Worm (Caenorhabditis elegans): ENCODE data around the gene frm-3.
A peak's percentile ranks its signal among the peaks of the same experiment; 100 is the strongest.

Gene frm-3

DNA sequence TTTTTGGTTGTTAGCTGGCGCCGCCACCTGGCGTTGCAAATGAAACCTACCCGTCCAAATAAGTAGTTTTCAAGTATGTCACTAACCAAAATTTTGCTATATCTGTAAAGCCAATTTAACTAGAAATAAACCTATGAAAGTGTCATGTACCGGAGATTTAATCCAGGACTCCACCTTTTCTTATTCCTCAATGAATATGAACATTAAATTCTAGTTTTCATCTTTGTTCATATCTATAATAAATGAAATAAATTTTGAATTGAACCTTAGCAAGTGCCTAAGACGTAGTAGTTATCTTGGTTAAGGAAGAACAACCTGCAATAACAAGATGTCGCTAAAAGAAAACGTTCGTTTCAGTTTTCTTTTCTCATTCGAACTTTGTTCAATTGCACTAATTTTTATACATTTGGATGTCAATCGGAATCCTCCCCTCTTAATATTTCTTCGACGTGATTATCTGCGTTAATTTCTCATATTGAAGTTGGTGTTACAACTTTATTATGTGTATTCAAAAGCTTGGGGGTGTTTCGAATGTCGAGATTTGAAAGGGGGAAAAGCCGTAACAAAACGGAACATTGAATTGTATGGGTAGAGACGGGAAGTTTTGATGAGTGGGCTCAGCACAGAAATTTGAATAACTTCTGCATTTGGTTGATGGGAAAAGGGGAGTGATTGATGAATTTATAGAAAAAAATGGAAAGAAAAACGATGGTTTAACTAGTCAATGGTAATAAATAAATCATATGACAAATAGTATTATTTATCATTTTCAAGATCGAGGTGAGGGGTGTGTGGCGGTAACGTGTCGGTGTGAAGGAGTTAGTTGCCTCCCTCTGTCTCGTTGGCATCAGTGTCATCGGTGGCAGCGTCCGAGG, 31.2 kb downstream of the frm-3 start:
- no peak for TF ChIP-seq unc-62 (GFP tag; optimal IDR thresholded peaks at IDR 0.05)

DNA sequence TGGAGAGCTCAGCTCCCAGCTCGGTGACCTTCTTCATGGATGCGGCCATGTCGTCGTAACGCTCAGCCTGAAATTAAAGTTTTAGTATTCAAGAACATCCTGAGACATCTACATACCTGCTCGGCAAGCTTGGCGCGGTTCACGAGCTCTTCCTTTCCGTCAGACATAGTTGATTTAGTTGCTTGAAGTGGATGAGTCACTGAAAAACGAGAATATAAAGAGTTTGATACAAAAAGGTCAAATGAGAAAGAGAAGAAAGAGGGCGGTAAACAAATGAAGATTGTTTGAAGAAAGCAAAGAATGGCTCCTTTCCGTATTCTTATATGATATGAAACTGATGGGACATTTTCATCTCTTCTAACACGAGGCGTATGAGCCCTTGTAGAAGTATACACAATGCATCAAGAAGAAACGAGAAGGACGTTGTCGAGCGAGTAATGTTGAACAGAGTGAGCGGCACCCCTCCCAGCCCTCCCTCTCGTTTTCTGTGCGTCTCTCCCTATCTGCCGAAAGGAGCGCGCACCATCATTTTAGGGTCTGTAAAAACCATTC, 33.0 kb downstream of the frm-3 start, which contains the start of gene ftt-2:
Gene ftt-2, minus strand, starts transcription at position 206 of the 552 bp plus-strand sequence.
- TF ChIP-seq unc-62 (GFP tag; optimal IDR thresholded peaks at IDR 0.05) = no peak

ce11 chrX:11605766-11606490, 33.6 kb downstream of the frm-3 start:
- peak; percentile 22 for TF ChIP-seq unc-62 (GFP tag; optimal IDR thresholded peaks at IDR 0.05)

DNA sequence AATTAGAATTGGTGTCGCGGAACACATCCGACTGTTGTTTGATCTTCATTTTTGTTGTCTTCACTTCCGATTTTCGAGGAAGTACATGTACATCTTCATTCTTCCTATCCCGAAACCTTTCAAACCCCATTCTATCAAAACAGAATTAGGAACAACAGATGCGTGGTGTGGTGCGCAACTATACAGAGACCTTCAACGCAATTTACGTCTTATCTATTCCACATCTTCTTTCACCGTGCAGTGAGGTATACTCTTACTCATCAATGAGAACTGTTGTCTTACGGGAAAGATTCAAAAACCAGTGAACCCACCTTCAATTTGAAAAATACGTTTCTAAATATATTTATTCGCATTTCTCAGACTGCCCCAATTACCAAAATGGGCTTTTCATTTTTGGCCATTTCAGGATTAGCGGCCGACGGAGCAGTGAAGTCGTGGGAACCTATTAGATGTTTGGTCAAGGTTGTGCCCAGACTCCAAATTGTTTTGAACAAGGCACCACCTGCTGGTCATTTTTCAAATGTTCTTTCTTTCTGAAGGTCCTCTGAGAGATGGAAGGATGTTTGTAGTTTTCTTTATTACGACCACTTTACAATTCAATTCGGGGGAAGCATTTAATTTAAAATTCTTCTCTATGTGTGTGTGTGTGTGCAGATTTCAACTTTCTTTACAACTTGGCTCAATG, 34.7 kb downstream of the frm-3 start:
- no peak for TF ChIP-seq unc-62 (GFP tag; optimal IDR thresholded peaks at IDR 0.05)

DNA sequence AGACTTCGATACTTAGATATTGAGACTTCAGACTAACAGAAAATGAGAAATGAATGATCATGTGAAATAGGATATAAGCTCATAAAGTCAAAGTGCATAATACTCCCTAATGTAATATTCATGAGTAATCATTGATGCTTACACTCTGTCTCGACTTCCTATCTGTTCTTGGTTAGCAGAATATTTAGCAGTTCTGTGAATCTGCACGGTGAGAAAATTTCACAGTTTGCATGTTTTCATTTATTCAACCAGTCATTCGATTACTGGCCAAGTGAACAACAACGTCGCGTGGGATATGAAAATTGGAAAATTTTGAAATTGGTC, 35.2 kb downstream of the frm-3 start:
- TF ChIP-seq unc-62 (GFP tag; optimal IDR thresholded peaks at IDR 0.05) = no peak

DNA sequence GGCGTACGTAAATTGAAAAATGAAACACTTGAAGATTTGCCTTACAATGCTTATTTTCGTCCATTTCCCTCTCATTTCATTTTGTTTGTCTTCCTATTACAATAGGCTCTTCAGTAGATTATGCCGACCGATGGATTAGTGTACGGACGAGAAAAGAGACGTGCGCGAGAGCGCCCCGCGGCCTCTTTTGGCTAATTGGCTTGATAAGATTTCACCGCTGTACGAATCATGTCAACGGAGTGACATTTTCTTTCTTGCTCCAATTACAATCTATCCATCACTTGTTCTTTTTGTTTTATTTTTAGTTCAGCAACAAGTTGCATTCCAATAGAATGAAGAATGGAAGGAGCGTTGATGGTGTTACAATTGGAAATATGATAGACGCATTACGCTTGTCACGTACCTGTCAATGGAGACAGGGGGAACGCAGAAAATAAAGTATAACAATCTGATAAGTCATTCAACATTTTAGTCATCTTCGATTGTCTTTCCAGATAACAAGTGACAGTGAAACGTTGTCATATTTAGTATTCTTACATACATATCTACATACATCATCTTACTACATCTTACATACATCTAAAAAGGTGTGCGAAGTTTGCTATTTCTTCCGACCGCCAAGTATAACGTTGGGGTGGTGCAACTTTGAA, 35.9 kb downstream of the frm-3 start:
- no peak for TF ChIP-seq unc-62 (GFP tag; optimal IDR thresholded peaks at IDR 0.05)

DNA sequence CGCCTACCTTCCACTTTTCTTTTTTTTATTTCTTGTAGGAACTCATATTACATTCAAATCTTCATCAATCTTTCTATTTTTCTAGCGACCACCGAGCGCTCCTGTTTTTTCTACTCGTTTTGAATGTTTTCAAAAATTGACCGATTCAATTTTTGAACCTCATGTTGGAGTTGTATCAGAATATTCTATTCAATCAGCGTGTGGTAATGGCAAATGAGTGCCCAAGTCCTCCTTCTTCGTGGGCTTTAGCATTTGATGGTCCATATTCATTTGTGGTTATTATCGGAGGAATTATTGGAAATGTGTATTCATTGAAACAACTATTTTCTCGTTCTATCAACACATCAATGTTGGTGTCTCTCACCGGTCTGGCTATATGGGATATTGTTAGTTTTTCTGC, 45.1 kb downstream of the frm-3 start, which contains the start of gene F52D10.4:
Gene F52D10.4, plus strand, starts transcription at position 84 of the 400 bp plus-strand sequence.
- no peak for TF ChIP-seq unc-62 (GFP tag; optimal IDR thresholded peaks at IDR 0.05)

DNA sequence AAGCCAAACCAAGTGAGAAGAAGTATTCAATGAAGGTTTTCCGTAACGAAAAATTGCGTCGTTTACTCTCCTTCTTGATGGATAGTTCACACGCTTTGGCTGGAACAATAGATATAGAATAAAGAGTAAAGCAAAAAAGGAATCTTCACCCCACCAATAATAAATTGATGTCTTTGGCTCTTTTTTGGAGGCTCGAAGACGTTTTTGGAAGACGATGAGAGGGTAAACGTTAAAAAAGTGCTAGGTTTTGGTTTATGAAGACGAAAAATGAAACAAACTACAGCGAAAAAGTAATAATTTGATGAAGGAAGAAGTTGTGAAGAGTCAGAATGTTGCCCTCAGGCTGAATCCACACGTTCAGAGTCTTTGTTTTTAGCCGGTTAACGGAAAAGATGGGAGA, 49.7 kb downstream of the frm-3 start, which contains the start of gene sto-3:
Gene sto-3, minus strand, starts transcription at position 101 of the 400 bp plus-strand sequence.
- TF ChIP-seq unc-62 (GFP tag; optimal IDR thresholded peaks at IDR 0.05) = no peak

- no peak for TF ChIP-seq unc-62 (GFP tag; optimal IDR thresholded peaks at IDR 0.05)
These were observed 51.1 kb downstream of the frm-3 start for ce11 chrX:11623442-11623841.

DNA sequence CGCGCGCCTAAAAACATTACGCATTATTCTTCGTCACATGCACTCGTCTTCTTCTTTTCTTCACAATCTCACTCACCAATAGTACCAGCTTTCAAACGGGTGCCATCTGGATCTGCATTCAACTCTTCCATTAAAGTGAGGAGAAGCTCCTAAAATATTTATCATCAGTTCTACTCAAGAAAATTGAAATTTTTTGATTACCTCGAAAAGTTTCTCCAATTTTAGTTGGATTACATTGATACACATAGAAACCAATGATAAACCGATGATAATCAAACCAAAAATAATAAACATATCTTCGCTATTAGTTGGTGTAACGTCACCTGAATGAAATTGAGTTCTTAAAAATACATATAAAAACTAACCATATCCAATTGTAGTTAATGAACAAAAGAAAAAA, 52.3 kb downstream of the frm-3 start:
- no peak for TF ChIP-seq unc-62 (GFP tag; optimal IDR thresholded peaks at IDR 0.05)

ce11 chrX:11627013-11627412, 54.7 kb downstream of the frm-3 start, which contains the start of gene twk-44:
TSS of gene twk-44 (minus strand) at chrX:11627113.
- no peak for TF ChIP-seq unc-62 (GFP tag; optimal IDR thresholded peaks at IDR 0.05)

DNA sequence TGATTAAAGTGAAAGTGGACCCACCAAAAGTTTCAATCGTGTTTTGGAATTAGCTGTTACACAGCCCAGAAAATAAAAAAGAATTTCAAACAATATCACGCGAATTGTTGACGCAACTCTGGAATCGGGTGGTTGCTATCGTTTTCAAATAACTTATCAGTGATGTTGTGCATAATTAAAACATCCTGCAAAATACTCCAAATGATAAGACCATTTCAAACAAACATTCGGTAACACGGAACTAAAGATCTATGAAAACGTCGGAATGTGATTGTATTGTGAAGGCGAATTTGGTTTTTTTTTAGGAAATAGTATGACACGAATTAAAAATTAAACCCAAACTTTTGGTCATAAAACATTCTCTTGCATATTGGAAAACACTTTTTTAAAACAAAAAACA, 56.3 kb downstream of the frm-3 start, which contains the start of gene spp-30:
Gene spp-30, minus strand, starts transcription at position 101 of the 400 bp plus-strand sequence.
- no peak for TF ChIP-seq unc-62 (GFP tag; optimal IDR thresholded peaks at IDR 0.05)

- TF ChIP-seq unc-62 (GFP tag; optimal IDR thresholded peaks at IDR 0.05) = no peak
These were observed 58.2 kb downstream of the frm-3 start for ce11 chrX:11630499-11630898.

DNA sequence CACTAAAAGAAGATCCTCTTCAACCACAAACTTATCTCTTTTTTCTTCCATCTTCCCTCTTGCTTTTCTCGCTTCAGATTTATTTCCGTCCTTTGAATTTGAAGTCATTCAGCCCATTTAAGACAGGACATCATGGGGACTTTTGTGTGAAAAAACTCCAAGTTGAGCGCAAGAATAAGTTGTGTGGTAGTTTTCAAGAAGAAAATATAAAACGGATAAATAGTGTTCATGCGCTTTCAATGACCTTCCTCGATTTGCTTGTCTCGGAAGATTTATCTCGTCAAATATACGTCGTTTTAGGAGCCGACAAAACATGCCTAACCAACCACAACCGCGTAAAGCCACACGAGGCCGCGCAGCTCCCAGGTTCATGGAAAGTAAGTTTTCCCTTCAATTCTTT, 59.8 kb downstream of the frm-3 start, which contains the start of gene sto-6:
Gene sto-6, plus strand, starts transcription at position 301 of the 400 bp plus-strand sequence.
- no peak for TF ChIP-seq unc-62 (GFP tag; optimal IDR thresholded peaks at IDR 0.05)

DNA sequence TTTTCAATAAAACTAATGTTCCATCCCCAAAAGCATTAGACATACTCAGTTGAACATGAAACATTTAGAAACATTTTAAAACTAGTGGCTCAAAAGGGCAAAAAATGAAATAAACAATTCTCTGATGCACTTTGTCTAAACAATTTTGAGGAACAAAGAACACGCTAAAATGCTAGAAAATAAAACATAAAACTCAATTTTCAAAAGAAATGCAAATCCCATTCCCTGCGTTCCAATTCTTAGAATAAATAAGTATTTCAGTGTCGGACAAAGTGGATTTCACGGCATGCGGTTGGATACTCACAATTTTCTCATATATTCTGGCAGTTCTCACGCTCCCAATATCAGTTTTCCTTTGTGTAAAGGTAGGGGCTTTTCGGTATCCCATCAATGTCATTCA, 61.0 kb downstream of the frm-3 start:
- no peak for TF ChIP-seq unc-62 (GFP tag; optimal IDR thresholded peaks at IDR 0.05)
